Worm (Caenorhabditis elegans) whole organism, dauer: ENCODE results near the gene C05D11.5.

Experiments
- unc-62 ChIP-seq: sonication (generic microtip); optimal IDR thresholded peaks from 2 replicates; lab custom pipeline; 2017; ENCODE audit warnings: missing biosample characterization, missing genetic modification reagents, missing genetic modification characterization

The C05D11.5 gene

ce11 chrIII:6395706-6396232, 16.0 kb downstream of the C05D11.5 start, which contains the start of gene oatr-1:
TSS of gene oatr-1 (minus strand) at chrIII:6396182.
- TF ChIP-seq unc-62 (GFP tag; lab: Kevin White, UChicago), result no peak

ce11 chrIII:6390644-6391043, 21.2 kb downstream of the C05D11.5 start, which contains the start of gene smrc-1:
TSS of gene smrc-1 (plus strand) at chrIII:6390944.
- TF ChIP-seq unc-62 (GFP tag; lab: Kevin White, UChicago), result no peak

- TF ChIP-seq unc-62 (GFP tag; lab: Kevin White, UChicago), result no peak
Measured at ce11 chrIII:6389533-6389932, 22.3 kb downstream of the C05D11.5 start, which contains the start of gene C16A3.2. TSS of gene C16A3.2 (plus strand) at chrIII:6389833.

- no peak for TF ChIP-seq unc-62 (GFP tag; lab: Kevin White, UChicago)
Measured at ce11 chrIII:6382987-6383602, 28.7 kb downstream of the C05D11.5 start, which contains the start of gene let-716. TSS of gene let-716 (plus strand) at chrIII:6383552.

ce11 chrIII:6381584-6382391, 30.0 kb downstream of the C05D11.5 start, which contains the start of gene znf-622:
TSS of gene znf-622 (plus strand) at chrIII:6381634.
- TF ChIP-seq unc-62 (GFP tag; lab: Kevin White, UChicago), result no peak

- TF ChIP-seq unc-62 (GFP tag; lab: Kevin White, UChicago), result no peak
Measured at ce11 chrIII:6380472-6380871, 31.3 kb downstream of the C05D11.5 start, which contains the start of gene C16A3.5. TSS of gene C16A3.5 (plus strand) at chrIII:6380772.

- TF ChIP-seq unc-62 (GFP tag; lab: Kevin White, UChicago), result no peak
Measured at ce11 chrIII:6379129-6379528, 32.7 kb downstream of the C05D11.5 start, which contains the start of gene C16A3.6. TSS of gene C16A3.6 (plus strand) at chrIII:6379212.

ce11 chrIII:6374947-6375415, 36.8 kb downstream of the C05D11.5 start, which contains the start of the genes rps-13 and nfx-1:
TSS of gene rps-13 (minus strand) at chrIII:6374997.
TSS of gene nfx-1 (plus strand) at chrIII:6375379.
- TF ChIP-seq unc-62 (GFP tag; lab: Kevin White, UChicago), result no peak

ce11 chrIII:6373850-6374474, 37.9 kb downstream of the C05D11.5 start:
- TF ChIP-seq unc-62 (GFP tag; lab: Kevin White, UChicago), result no peak

ce11 chrIII:6368524-6368923, 43.3 kb downstream of the C05D11.5 start:
- no peak for TF ChIP-seq unc-62 (GFP tag; lab: Kevin White, UChicago)

- no peak for TF ChIP-seq unc-62 (GFP tag; lab: Kevin White, UChicago)
Measured at ce11 chrIII:6367712-6368111, 44.1 kb downstream of the C05D11.5 start, which contains the start of the genes C56G2.15 and thoc-2. TSS of gene C56G2.15 (minus strand) at chrIII:6367899. TSS of gene thoc-2 (plus strand) at chrIII:6368042.

ce11 chrIII:6364395-6364794, 47.4 kb downstream of the C05D11.5 start:
- TF ChIP-seq unc-62 (GFP tag; lab: Kevin White, UChicago), result no peak

ce11 chrIII:6362323-6362922, 49.4 kb downstream of the C05D11.5 start:
- no peak for TF ChIP-seq unc-62 (GFP tag; lab: Kevin White, UChicago)

- no peak for TF ChIP-seq unc-62 (GFP tag; lab: Kevin White, UChicago)
Measured at ce11 chrIII:6361560-6361959, 50.3 kb downstream of the C05D11.5 start.

ce11 chrIII:6360825-6361224, 51.0 kb downstream of the C05D11.5 start:
- no peak for TF ChIP-seq unc-62 (GFP tag; lab: Kevin White, UChicago)
